Fruit fly (Drosophila melanogaster): Measurements from ENCODE around the gene Nuak.

Gene Nuak

DNA sequence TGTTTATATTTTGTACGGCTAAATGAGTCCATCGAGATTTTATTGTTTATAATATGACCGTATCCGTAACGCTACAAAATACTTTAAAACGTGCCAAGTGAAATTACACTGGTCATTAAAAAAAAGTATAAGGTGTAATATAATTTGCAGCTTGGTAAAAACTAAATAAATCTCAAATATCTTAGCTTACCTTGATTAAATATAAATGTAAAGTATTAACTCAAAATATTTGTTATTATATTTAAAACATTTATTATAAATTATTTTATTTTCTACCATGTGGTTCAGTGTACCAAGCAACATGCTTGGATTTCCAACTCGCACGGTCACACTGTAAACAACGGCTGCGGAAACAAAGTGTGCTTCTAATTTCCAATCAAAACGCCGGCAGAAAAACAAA is 2.3 kb upstream of the Nuak start, which contains the start of the genes Sirt6 and pont (continued):
- TF ChIP-seq CG31365 (tag; optimal IDR thresholded peaks at IDR 0.05) (peak; percentile 33), Hmr (GFP tag; optimal IDR thresholded peaks at IDR 0.05) (peak; percentile 96), her (GFP tag; optimal IDR thresholded peaks at IDR 0.05) (no peak), Spps (tag; optimal IDR thresholded peaks at IDR 0.05) (peak; percentile 95), gce (GFP tag; IDR thresholded peaks at IDR 0.05) (no peak), Antp (GFP tag; optimal IDR thresholded peaks at IDR 0.05) (peak; percentile 50), Ets97D (GFP tag; optimal IDR thresholded peaks at IDR 0.05) (peak; percentile 53), Ptx1 (GFP tag; IDR thresholded peaks at IDR 0.05) (no peak), CG2129 (GFP tag; IDR thresholded peaks at IDR 0.05; ENCODE audit: partially characterized antibody) (no peak), HLHmδ (GFP tag; optimal IDR thresholded peaks at IDR 0.05) (no peak), aop (GFP tag; IDR thresholded peaks at IDR 0.05) (no peak), tio (GFP tag; optimal IDR thresholded peaks at IDR 0.05) (peak; percentile 90), ci (GFP tag; IDR thresholded peaks at IDR 0.05) (no peak), CG33213 (GFP tag; optimal IDR thresholded peaks at IDR 0.05) (peak; percentile 14), Awh (GFP tag; IDR thresholded peaks at IDR 0.05) (no peak), hbn (GFP tag; IDR thresholded peaks at IDR 0.05; ENCODE audit: partially characterized antibody) (no peak), nmo (GFP tag; optimal IDR thresholded peaks at IDR 0.05) (peak; percentile 99), CG7928 (GFP tag; optimal IDR thresholded peaks at IDR 0.05) (peak; percentile 54), gro (GFP tag; optimal IDR thresholded peaks at IDR 0.05) (peak; percentile 9), CG11504 (tag; optimal IDR thresholded peaks at IDR 0.05) (peak; percentile 97), zfh2 (GFP tag; optimal IDR thresholded peaks at IDR 0.05) (peak; percentile 55), prd (optimal IDR thresholded peaks at IDR 0.05) (no peak), prd (GFP tag; IDR thresholded peaks at IDR 0.05) (no peak), CG12071 (GFP tag; optimal IDR thresholded peaks at IDR 0.05) (peak; percentile 51), HLH3B (GFP tag; IDR thresholded peaks at IDR 0.05) (no peak), CG14441 (GFP tag; IDR thresholded peaks at IDR 0.05) (no peak), CG14014 (GFP tag; IDR thresholded peaks at IDR 0.05) (no peak), Sry-β (GFP tag; optimal IDR thresholded peaks at IDR 0.05) (peak; percentile 54), CG10431 (GFP tag; optimal IDR thresholded peaks at IDR 0.05) (peak; percentile 64), Dll (GFP tag; IDR thresholded peaks at IDR 0.05; ENCODE audit: partially characterized antibody) (no peak), lilli (GFP tag; optimal IDR thresholded peaks at IDR 0.05) (peak; percentile 83), ssp (GFP tag; IDR thresholded peaks at IDR 0.05) (no peak), CG11723 (GFP tag; optimal IDR thresholded peaks at IDR 0.05) (peak; percentile 80), BEAF-32 (GFP tag; optimal IDR thresholded peaks at IDR 0.05) (peak; percentile 26), pros (GFP tag; optimal IDR thresholded peaks at IDR 0.05) (no peak), az2 (GFP tag; optimal IDR thresholded peaks at IDR 0.05) (peak; percentile 93), NC2α (GFP tag; optimal IDR thresholded peaks at IDR 0.05) (no peak), CG30403 (GFP tag; optimal IDR thresholded peaks at IDR 0.05) (peak; percentile 95), CG11398 (GFP tag; optimal IDR thresholded peaks at IDR 0.05) (peak; percentile 1), CG7271 (tag; optimal IDR thresholded peaks at IDR 0.05) (peak; percentile 96), CG16779 (GFP tag; IDR thresholded peaks at IDR 0.05) (no peak), fd96Cb (tag; optimal IDR thresholded peaks at IDR 0.05) (peak; percentile 97), Doc3 (GFP tag; IDR thresholded peaks at IDR 0.05; ENCODE audit: partially characterized antibody) (no peak), CG8944 (GFP tag; optimal IDR thresholded peaks at IDR 0.05) (peak; percentile 55), schlank (tag; optimal IDR thresholded peaks at IDR 0.05) (peak; percentile 70), CG17612 (GFP tag; IDR thresholded peaks at IDR 0.05) (no peak), CG7786 (GFP tag; optimal IDR thresholded peaks at IDR 0.05) (peak; percentile 59), klu (GFP tag; IDR thresholded peaks at IDR 0.05) (no peak), CG7745 (tag; optimal IDR thresholded peaks at IDR 0.05) (peak; percentile 19), ro (GFP tag; IDR thresholded peaks at IDR 0.05) (no peak), bcd (GFP tag; optimal IDR thresholded peaks at IDR 0.05) (peak; percentile 94), HLH4C (GFP tag; IDR thresholded peaks at IDR 0.05; ENCODE audit: partially characterized antibody) (no peak)

Data from whole organism, embryonic.